Fruit fly (Drosophila melanogaster): ENCODE data around the gene okr.

okr gene

dm6 chr2L:3037153-3037579 lies 44.6 kb upstream of the okr start, which contains the start of the genes CG17260 and SerRS (continued):
- TF ChIP-seq Chrac-16 (GFP tag; optimal IDR thresholded peaks at IDR 0.05) (peak; percentile 94), rib (GFP tag; IDR thresholded peaks at IDR 0.05) (peak; percentile 88), grn (GFP tag; optimal IDR thresholded peaks at IDR 0.05) (peak; percentile 61), TFAM (GFP tag; optimal IDR thresholded peaks at IDR 0.05) (peak; percentile 38), mam (GFP tag; optimal IDR thresholded peaks at IDR 0.05) (peak; percentile 96), Optix (GFP tag; IDR thresholded peaks at IDR 0.05) (peak; percentile 70; the same call in 2 of the 3 replicates), Lhr (GFP tag; optimal IDR thresholded peaks at IDR 0.05) (no peak), tap (tag; optimal IDR thresholded peaks at IDR 0.05) (no peak), CG6254 (GFP tag; optimal IDR thresholded peaks at IDR 0.05) (peak; percentile 65), CG14441 (GFP tag; IDR thresholded peaks at IDR 0.05) (peak; percentile 93), lola (GFP tag; optimal IDR thresholded peaks at IDR 0.05) (peak in 1 of 3 experiments; percentile 87), Bdp1 (GFP tag; optimal IDR thresholded peaks at IDR 0.05) (peak; percentile 89), ci (GFP tag; IDR thresholded peaks at IDR 0.05) (peak; percentile 77; the same call in 1 of the 3 replicates), nerfin-1 (tag; optimal IDR thresholded peaks at IDR 0.05) (peak; percentile 87), HLH4C (GFP tag; IDR thresholded peaks at IDR 0.05; ENCODE audit: partially characterized antibody) (no peak), Rx (GFP tag; IDR thresholded peaks at IDR 0.05) (peak; percentile 85), Fer1 (GFP tag; optimal IDR thresholded peaks at IDR 0.05) (peak; percentile 90), Mad (GFP tag; optimal IDR thresholded peaks at IDR 0.05) (peak; percentile 93), Dip2 (GFP tag; IDR thresholded peaks at IDR 0.05) (peak; percentile 59; the same call in 1 of the 2 replicates), CrebB (tag; optimal IDR thresholded peaks at IDR 0.05) (peak; percentile 72), ems (GFP tag; optimal IDR thresholded peaks at IDR 0.05) (peak; percentile 84), onecut (GFP tag; IDR thresholded peaks at IDR 0.05) (peak; percentile 67), grau (tag; optimal IDR thresholded peaks at IDR 0.05) (peak; percentile 92), al (GFP tag; IDR thresholded peaks at IDR 0.05) (peak; percentile 95), CG13424 (tag; optimal IDR thresholded peaks at IDR 0.05) (peak; percentile 94), CG17829 (tag; optimal IDR thresholded peaks at IDR 0.05) (peak; percentile 92), stc (GFP tag; IDR thresholded peaks at IDR 0.05) (peak; percentile 86), ken (GFP tag; IDR thresholded peaks at IDR 0.05) (peak; percentile 94), btn (GFP tag; optimal IDR thresholded peaks at IDR 0.05) (peak; percentile 60), Spps (tag; optimal IDR thresholded peaks at IDR 0.05) (peak; percentile 85), CG6683 (GFP tag; optimal IDR thresholded peaks at IDR 0.05) (peak; percentile 78), chn (GFP tag; optimal IDR thresholded peaks at IDR 0.05) (peak; percentile 95), salm (tag; optimal IDR thresholded peaks at IDR 0.05) (peak; percentile 76), CG17385 (GFP tag; optimal IDR thresholded peaks at IDR 0.05) (peak; percentile 85), CG5180 (GFP tag; optimal IDR thresholded peaks at IDR 0.05) (no peak), CG13287 (GFP tag; IDR thresholded peaks at IDR 0.05; ENCODE audit: partially characterized antibody) (peak; percentile 64), Hr51 (GFP tag; optimal IDR thresholded peaks at IDR 0.05) (peak in 1 of 2 experiments; percentile 88), CG8089 (GFP tag; optimal IDR thresholded peaks at IDR 0.05) (peak; percentile 83), CG31441 (GFP tag; IDR thresholded peaks at IDR 0.05) (no peak), Taf1 (GFP tag; IDR thresholded peaks at IDR 0.05) (peak; percentile 82), ap (GFP tag; IDR thresholded peaks at IDR 0.05) (peak; percentile 82), Bgb (GFP tag; IDR thresholded peaks at IDR 0.05; ENCODE audit: partially characterized antibody) (no peak), HLH54F (GFP tag; optimal IDR thresholded peaks at IDR 0.05) (peak; percentile 97), Aef1 (GFP tag; IDR thresholded peaks at IDR 0.05) (peak; percentile 91), jigr1 (GFP tag; IDR thresholded peaks at IDR 0.05) (peak; percentile 85; the same call in 2 of the 3 replicates), D19A (tag; optimal IDR thresholded peaks at IDR 0.05) (no peak), CG10321 (GFP tag; IDR thresholded peaks at IDR 0.05) (0 out of 2 replicates have a peak, but pooled peaks have one; percentile 33), CG32532 (GFP tag; IDR thresholded peaks at IDR 0.05) (peak; percentile 94), CG18764 (GFP tag; optimal IDR thresholded peaks at IDR 0.05) (peak; percentile 89), Hsf (GFP tag; optimal IDR thresholded peaks at IDR 0.05) (peak; percentile 97)
